Worm (Caenorhabditis elegans): ENCODE measurements around the gene ZC196.3.

DNA sequence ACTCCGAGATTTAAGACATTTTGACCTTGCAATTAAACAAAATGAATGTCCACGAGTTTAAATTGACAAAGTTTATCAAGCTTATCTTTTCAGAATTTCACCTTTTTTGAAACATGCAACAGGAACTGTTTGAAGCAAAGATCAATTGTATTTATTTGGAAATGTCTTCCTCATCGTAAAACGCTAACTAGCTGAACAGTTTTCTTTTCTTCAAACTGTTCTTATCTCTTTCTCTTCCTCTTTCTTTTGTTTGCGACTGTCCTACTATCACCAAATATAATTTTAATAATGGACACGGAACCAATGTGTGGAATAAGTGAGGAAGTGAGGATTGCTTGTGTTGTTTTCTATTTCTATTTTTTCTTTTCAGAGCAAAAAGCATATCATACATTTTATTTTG, 3.5 kb upstream of the ZC196.3 start, which contains the start of gene ZC196.4:
- TF ChIP-seq him-1 (tag; optimal IDR thresholded peaks at IDR 0.05) (no peak), dao-5 (tag; optimal IDR thresholded peaks at IDR 0.05) (no peak)
